Worm (Caenorhabditis elegans) whole organism, early embryonic: Measurements from ENCODE around the gene F09C8.2.

ENCODE experiments used
- F13C5.2 ChIP-seq: sonication (generic microtip); optimal IDR thresholded peaks from 2 replicates; lab custom pipeline; 2017; ENCODE audit warnings: mild to moderate bottlenecking, missing genetic modification characterization, inconsistent platforms, missing compliant biosample characterization
- ama-1 ChIP-seq: fragments of 150-350 bp; optimal IDR thresholded peaks from 2 replicates; lab custom pipeline; 2014

DNA sequence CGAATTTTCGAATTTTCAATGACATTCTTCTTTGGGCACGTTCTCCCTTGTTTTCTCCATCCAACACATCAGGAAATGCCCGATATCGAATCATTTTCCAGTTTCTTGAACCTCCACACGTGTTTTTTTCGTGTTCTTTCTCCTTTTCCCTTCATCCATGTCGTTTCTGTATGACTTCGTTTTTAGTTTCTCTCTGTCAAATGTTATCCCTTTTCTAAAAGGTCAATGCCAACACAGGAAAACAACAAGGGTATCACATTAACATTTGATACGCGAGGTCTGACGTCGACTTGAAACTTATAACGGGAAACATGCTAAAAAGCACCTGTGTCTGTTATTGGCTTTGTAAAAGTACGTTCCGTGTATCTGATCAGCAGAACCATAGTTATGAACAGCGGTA lies 26.0 kb upstream of the F09C8.2 start:
- TF ChIP-seq F13C5.2 (tag; lab: Kevin White, UChicago) (no peak), ama-1 (lab: Kevin White, UChicago) (no peak)
